Worm (Caenorhabditis elegans) whole organism, young adult: Measurements from ENCODE around the gene F32G8.2.

Experiments
- Y67H2A.10 ChIP-seq: fragments of 200-800 bp; sonication (Bioruptor generic); conservative IDR thresholded peaks from 2 replicates; pipeline ENCODE4 v1.3.6; 2022; ENCODE audit warnings: missing genetic modification reagents, missing genetic modification characterization, missing compliant biosample characterization
- ama-1 ChIP-seq, 3 experiments: fragments of 150-350 bp in 1 of 3; sonication (generic microtip) in 2 of 3; optimal IDR thresholded peaks; 2 replicates each; lab custom pipeline; 2014 to 2018; ENCODE audit warnings: missing biosample characterization in 2 of 3, missing genetic modification characterization in 2 of 3, missing genetic modification reagents in 2 of 3
- aptf-3 ChIP-seq: fragments of 200-800 bp; sonication (Bioruptor generic); IDR thresholded peaks from 2 replicates; pipeline ENCODE4 v1.3.6; 2022; ENCODE audit warnings: missing genetic modification characterization, missing compliant biosample characterization
- ceh-100 ChIP-seq: fragments of 200-800 bp; sonication (Bioruptor generic); IDR thresholded peaks from 2 replicates; pipeline ENCODE4 v1.3.6; 2022; ENCODE audit warnings: missing genetic modification reagents, missing genetic modification characterization, missing compliant biosample characterization
- ceh-79 ChIP-seq: sonication (generic microtip); optimal IDR thresholded peaks from 2 replicates; lab custom pipeline; 2017; ENCODE audit warnings: mild to moderate bottlenecking, missing genetic modification characterization, missing compliant biosample characterization
- him-1 ChIP-seq: sonication (generic microtip); optimal IDR thresholded peaks from 2 replicates; lab custom pipeline; 2016; ENCODE audit warnings: missing genotype, missing genetic modification reagents, missing genetic modification characterization, missing compliant biosample characterization
- mes-4 ChIP-seq: sonication (generic microtip); optimal IDR thresholded peaks from 2 replicates; lab custom pipeline; 2016; ENCODE audit warnings: missing genotype, missing genetic modification characterization, missing compliant biosample characterization
- snpc-4 ChIP-seq, 5 experiments: fragments of 150-350 bp in 1 of 5; sonication (generic microtip) in 4 of 5; optimal IDR thresholded peaks; 2 replicates each; lab custom pipeline; 2014 to 2018; ENCODE audit warnings: missing genetic modification characterization in 5 of 5, missing biosample characterization in 3 of 5, antibody characterized with exemption in 2 of 5, mild to moderate bottlenecking in 2 of 5, missing compliant biosample characterization in 2 of 5, missing genotype in 2 of 5, moderate library complexity in 2 of 5, missing genetic modification reagents in 1 of 5
- unc-62 ChIP-seq: fragments of 150-350 bp; optimal IDR thresholded peaks from 2 replicates; lab custom pipeline; 2014; ENCODE audit warnings: missing biosample characterization, missing genetic modification reagents, missing genetic modification characterization

- TF ChIP-seq Y67H2A.10 (GFP tag; lab: Robert Waterston, UW) (no peak), ceh-79 (no peak), mes-4 (tag; lab: Kevin White, UChicago) (no peak), snpc-4 (GFP tag; optimal IDR thresholded peaks at IDR 0.05; lab: Kevin White, UChicago) (no peak), snpc-4 (tag; optimal IDR thresholded peaks at IDR 0.05; lab: Kevin White, UChicago) (no peak), him-1 (no peak), aptf-3 (GFP tag; lab: Robert Waterston, UW) (no peak), unc-62 (GFP tag; lab: Kevin White, UChicago) (no peak), ceh-100 (GFP tag; lab: Robert Waterston, UW) (no peak), ama-1 (optimal IDR thresholded peaks at IDR 0.05; lab: Kevin White, UChicago) (no peak), ama-1 (GFP tag; optimal IDR thresholded peaks at IDR 0.05; lab: Kevin White, UChicago) (no peak)
Measured at ce11 chrV:10602051-10602937, 52.5 kb downstream of the F32G8.2 start, which contains the start of gene H27A22.1.
